Fruit fly (Drosophila melanogaster): ENCODE results near the gene hay.

Gene hay

dm6 chr3L:10665433-10666150 lies 34.7 kb downstream of the hay start (continued):
- TF ChIP-seq vri (GFP tag; optimal IDR thresholded peaks at IDR 0.05) (peak; percentile 95), spab (GFP tag; optimal IDR thresholded peaks at IDR 0.05) (peak; percentile 99), OdsH (GFP tag; optimal IDR thresholded peaks at IDR 0.05) (peak; percentile 98), CG10631 (GFP tag; optimal IDR thresholded peaks at IDR 0.05) (peak; percentile 98), Blimp-1 (GFP tag; optimal IDR thresholded peaks at IDR 0.05) (peak; percentile 95), CG6854 (GFP tag; optimal IDR thresholded peaks at IDR 0.05) (peak; percentile 98), Met (GFP tag; optimal IDR thresholded peaks at IDR 0.05) (peak; percentile 98), eg (GFP tag; IDR thresholded peaks at IDR 0.05) (peak; percentile 96), Eip93F (GFP tag; optimal IDR thresholded peaks at IDR 0.05) (peak; percentile 97), ss (GFP tag; optimal IDR thresholded peaks at IDR 0.05) (peak; percentile 99), CG4318 (GFP tag; optimal IDR thresholded peaks at IDR 0.05) (peak; percentile 98), pdm3 (GFP tag; optimal IDR thresholded peaks at IDR 0.05) (peak; percentile 98), CG8319 (GFP tag; optimal IDR thresholded peaks at IDR 0.05) (peak; percentile 98), Smox (GFP tag; optimal IDR thresholded peaks at IDR 0.05) (peak; percentile 98), topi (GFP tag; optimal IDR thresholded peaks at IDR 0.05) (peak; percentile 99), CG3032 (tag; optimal IDR thresholded peaks at IDR 0.05) (peak; percentile 99), Eip75B (GFP tag; optimal IDR thresholded peaks at IDR 0.05) (peak; percentile 98), Lpt (GFP tag; optimal IDR thresholded peaks at IDR 0.05) (peak; percentile 98), fd59A (GFP tag; optimal IDR thresholded peaks at IDR 0.05) (peak; percentile 99), CG6276 (GFP tag; optimal IDR thresholded peaks at IDR 0.05) (peak; percentile 99), Sox102F (GFP tag; optimal IDR thresholded peaks at IDR 0.05) (peak; percentile 93), achi (GFP tag; optimal IDR thresholded peaks at IDR 0.05) (peak; percentile 98), acj6 (GFP tag; optimal IDR thresholded peaks at IDR 0.05) (peak; percentile 99), dac (GFP tag; optimal IDR thresholded peaks at IDR 0.05) (peak; percentile 93), CG16779 (tag; optimal IDR thresholded peaks at IDR 0.05) (peak; percentile 98), CG15336 (GFP tag; IDR thresholded peaks at IDR 0.05) (peak; percentile 98), Hr38 (GFP tag; optimal IDR thresholded peaks at IDR 0.05) (peak; percentile 40), Eip78C (GFP tag) (peak; percentile 100), CG7368 (GFP tag; optimal IDR thresholded peaks at IDR 0.05) (peak; percentile 96), CG31627 (GFP tag; optimal IDR thresholded peaks at IDR 0.05) (peak; percentile 95), CG6163 (GFP tag; IDR thresholded peaks at IDR 0.05) (peak; percentile 91), net (GFP tag; optimal IDR thresholded peaks at IDR 0.05) (peak; percentile 99), Sox15 (GFP tag; optimal IDR thresholded peaks at IDR 0.05) (peak; percentile 97), CG8119 (GFP tag; IDR thresholded peaks at IDR 0.05) (peak; percentile 99), Ets96B (tag; optimal IDR thresholded peaks at IDR 0.05) (peak; percentile 99), dsx (GFP tag; optimal IDR thresholded peaks at IDR 0.05; ENCODE audit: poor library complexity, severe bottlenecking) (peak; percentile 99)

- TF ChIP-seq salr (GFP tag; optimal IDR thresholded peaks at IDR 0.05) (no peak), eg (GFP tag; IDR thresholded peaks at IDR 0.05) (peak; percentile 50; the same call in 1 of the 3 replicates)
These were observed 35.7 kb downstream of the hay start for dm6 chr3L:10666511-10667003.

dm6 chr3L:10667341-10667740 lies 36.5 kb downstream of the hay start:
- TF ChIP-seq CG32006 (GFP tag; optimal IDR thresholded peaks at IDR 0.05) (no peak), CG16779 (tag; optimal IDR thresholded peaks at IDR 0.05) (no peak), svp (GFP tag) (no peak), CG3032 (tag; optimal IDR thresholded peaks at IDR 0.05) (no peak), CG6276 (GFP tag; optimal IDR thresholded peaks at IDR 0.05) (no peak), fkh (GFP tag; optimal IDR thresholded peaks at IDR 0.05) (peak; percentile 4), vri (GFP tag; optimal IDR thresholded peaks at IDR 0.05) (peak; percentile 31), Met (GFP tag; optimal IDR thresholded peaks at IDR 0.05) (no peak), eg (GFP tag; IDR thresholded peaks at IDR 0.05) (no peak), CG9139 (GFP tag; optimal IDR thresholded peaks at IDR 0.05) (no peak), ss (GFP tag; optimal IDR thresholded peaks at IDR 0.05) (no peak), fd59A (GFP tag; optimal IDR thresholded peaks at IDR 0.05) (no peak), Sox14 (GFP tag; optimal IDR thresholded peaks at IDR 0.05) (no peak), Sox102F (GFP tag; optimal IDR thresholded peaks at IDR 0.05) (no peak), dsx (GFP tag; optimal IDR thresholded peaks at IDR 0.05; ENCODE audit: poor library complexity, severe bottlenecking) (no peak), dac (GFP tag; optimal IDR thresholded peaks at IDR 0.05) (no peak), CG10669 (GFP tag; optimal IDR thresholded peaks at IDR 0.05) (no peak)
